Worm (Caenorhabditis elegans): ENCODE results near the gene F26G1.11.

F26G1.11 gene

DNA sequence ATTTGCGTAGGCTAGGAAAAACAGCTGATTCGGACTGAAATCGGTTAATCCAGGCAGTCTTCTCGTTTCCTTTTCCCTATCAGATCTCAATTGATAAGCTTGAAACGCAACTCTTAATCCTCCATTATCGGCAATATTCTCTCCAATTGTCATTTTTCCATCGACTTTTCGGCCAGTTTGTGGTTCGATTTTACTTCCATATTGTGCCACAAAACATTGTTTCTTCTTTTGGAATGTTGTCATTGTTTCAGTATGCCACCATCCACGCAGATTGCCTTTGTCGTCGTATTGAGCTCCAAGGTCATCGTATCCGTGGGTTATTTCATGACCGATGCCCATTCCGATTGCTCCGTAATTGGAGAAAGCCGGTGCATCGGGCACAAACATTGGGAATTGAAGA lies 1.1 kb upstream of the F26G1.11 start:
- no peak for TF ChIP-seq pha-4 (tag; optimal IDR thresholded peaks at IDR 0.05)
- no peak for TF ChIP-seq odd-2 (tag; optimal IDR thresholded peaks at IDR 0.05)
- TF ChIP-seq unc-86 (tag; optimal IDR thresholded peaks at IDR 0.05), result no peak
- no peak for TF ChIP-seq ceh-22 (tag; optimal IDR thresholded peaks at IDR 0.05)
- no peak for TF ChIP-seq eyg-1 (tag; optimal IDR thresholded peaks at IDR 0.05)
- TF ChIP-seq pat-9 (tag; optimal IDR thresholded peaks at IDR 0.05), result no peak
- TF ChIP-seq dmd-4 (tag; optimal IDR thresholded peaks at IDR 0.05; ENCODE audit: borderline replicate concordance), result no peak
- TF ChIP-seq ref-2 (tag; optimal IDR thresholded peaks at IDR 0.05), result no peak
- TF ChIP-seq ceh-14 (tag; optimal IDR thresholded peaks at IDR 0.05), result no peak

DNA sequence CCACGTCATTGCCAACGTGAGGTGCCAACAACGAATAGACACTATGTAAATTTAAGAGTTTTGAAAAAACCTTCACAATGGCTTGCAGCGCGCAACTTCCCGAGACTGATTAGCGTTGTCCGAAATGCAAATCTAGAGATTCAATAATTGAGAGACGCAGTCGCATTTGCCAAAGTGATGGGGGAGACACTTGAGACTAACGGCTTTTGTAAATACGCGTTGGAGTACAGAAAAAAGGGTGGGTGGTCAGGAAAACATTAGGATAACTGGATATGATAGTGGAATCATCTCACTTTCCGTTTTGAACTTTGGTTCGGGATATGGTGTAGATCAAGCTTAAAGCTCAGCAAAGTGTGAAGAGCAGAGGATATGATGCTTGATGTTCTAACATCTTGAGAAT lies 2.8 kb downstream of the F26G1.11 start:
- TF ChIP-seq syd-9 (tag; optimal IDR thresholded peaks at IDR 0.05), result no peak
- no peak for TF ChIP-seq fax-1 (tag; optimal IDR thresholded peaks at IDR 0.05)
- TF ChIP-seq dmd-4 (tag; optimal IDR thresholded peaks at IDR 0.05; ENCODE audit: borderline replicate concordance), result no peak
- no peak for TF ChIP-seq mec-3 (tag; optimal IDR thresholded peaks at IDR 0.05; ENCODE audit: borderline replicate concordance)
- TF ChIP-seq unc-55 (GFP tag; optimal IDR thresholded peaks at IDR 0.05), result no peak
- no peak for TF ChIP-seq sox-4 (tag; optimal IDR thresholded peaks at IDR 0.05)
- TF ChIP-seq ceh-9 (tag; optimal IDR thresholded peaks at IDR 0.05), result no peak
- no peak for TF ChIP-seq lim-6 (tag; optimal IDR thresholded peaks at IDR 0.05)
- no peak for TF ChIP-seq hlh-13 (GFP tag; optimal IDR thresholded peaks at IDR 0.05)

DNA sequence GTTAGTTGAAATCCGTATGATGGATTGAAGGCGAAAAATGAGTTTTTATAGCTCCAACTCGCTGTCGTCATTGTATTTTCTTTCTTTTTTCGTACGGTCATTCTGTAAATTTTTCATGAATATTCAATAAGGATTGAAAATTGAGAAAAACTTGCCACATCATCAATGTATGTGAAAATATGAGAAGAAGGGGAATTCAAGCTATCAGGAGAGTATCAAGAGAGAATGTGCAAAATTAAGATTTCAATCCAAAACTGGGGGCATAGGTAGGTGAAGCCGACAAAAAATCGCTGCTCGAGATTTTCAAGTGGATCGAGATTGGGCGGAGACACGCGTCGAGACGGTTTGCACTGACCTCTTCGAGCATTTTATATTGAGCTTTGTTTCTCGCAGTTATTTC lies 7.5 kb downstream of the F26G1.11 start, which contains the start of gene nep-12:
Gene nep-12 (minus strand): TSS at position 101 of the 400 bp plus-strand sequence.
- no peak for TF ChIP-seq fkh-6 (tag; optimal IDR thresholded peaks at IDR 0.05)
- TF ChIP-seq sox-2 (GFP tag; IDR thresholded peaks at IDR 0.05), result no peak
- no peak for TF ChIP-seq Y22D7AL.16 (tag; optimal IDR thresholded peaks at IDR 0.05)
- no peak for TF ChIP-seq hlh-13 (GFP tag; optimal IDR thresholded peaks at IDR 0.05)
- TF ChIP-seq ahr-1 (tag; optimal IDR thresholded peaks at IDR 0.05), result no peak
- no peak for TF ChIP-seq unc-3 (GFP tag; conservative IDR thresholded peaks at IDR 0.05)
- TF ChIP-seq unc-3 (tag; optimal IDR thresholded peaks at IDR 0.05), result no peak
- no peak for TF ChIP-seq elt-2 (tag; optimal IDR thresholded peaks at IDR 0.05)
- TF ChIP-seq ceh-9 (tag; optimal IDR thresholded peaks at IDR 0.05), result no peak
- no peak for TF ChIP-seq dve-1 (tag; optimal IDR thresholded peaks at IDR 0.05)
- TF ChIP-seq ets-4 (tag; optimal IDR thresholded peaks at IDR 0.05), result no peak
- TF ChIP-seq ceh-34 (tag; optimal IDR thresholded peaks at IDR 0.05), result no peak

DNA sequence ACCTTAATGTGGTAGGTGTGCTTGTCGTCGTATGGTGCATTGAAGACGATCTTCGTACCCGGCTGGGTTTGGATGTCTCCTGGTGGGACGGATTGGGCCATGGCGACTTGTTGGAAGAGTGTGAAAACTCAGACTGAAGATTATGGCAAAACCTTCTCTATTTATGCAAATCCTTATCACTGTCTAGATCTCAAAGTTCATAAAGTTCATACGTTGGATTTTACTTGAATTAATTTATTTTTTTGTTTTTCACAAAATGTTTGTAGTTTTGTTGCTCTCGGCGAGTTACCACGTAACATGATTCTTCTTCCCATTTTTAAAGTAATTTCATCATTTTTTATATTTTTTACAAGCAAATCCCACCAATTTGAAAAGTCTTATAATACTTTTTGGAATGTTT lies 9.2 kb downstream of the F26G1.11 start, which contains the start of gene msp-3:
Gene msp-3 (minus strand): TSS at position 101 of the 400 bp plus-strand sequence.
- no peak for TF ChIP-seq pag-3 (tag; optimal IDR thresholded peaks at IDR 0.05; ENCODE audit: borderline replicate concordance)

DNA sequence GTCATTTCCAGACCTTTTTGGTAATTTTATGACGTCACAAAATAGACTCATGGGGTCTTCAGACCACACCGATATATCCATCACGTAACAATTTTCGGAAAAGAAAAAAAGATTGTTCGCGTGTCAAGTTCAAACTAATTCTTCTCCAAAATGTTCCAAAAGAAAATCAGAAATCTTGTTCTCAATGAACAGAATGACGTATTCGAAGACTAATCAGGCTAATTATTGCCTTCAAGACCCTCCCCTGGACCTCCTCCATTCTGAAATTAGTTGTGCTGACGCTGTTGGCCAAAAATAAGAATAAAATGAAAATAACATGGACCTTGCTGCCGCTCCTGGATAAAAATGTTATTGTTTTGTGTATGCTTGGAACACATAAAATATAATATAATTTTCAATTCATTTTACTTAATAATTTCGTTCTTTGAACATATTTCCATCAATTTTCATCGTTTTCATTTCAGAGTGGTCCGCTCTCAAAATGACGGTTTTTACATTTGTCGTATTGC lies 13.0 kb downstream of the F26G1.11 start, which contains the start of gene F26G1.15:
Gene F26G1.15 (plus strand): TSS at position 459 of the 509 bp plus-strand sequence.
- TF ChIP-seq pax-1 (tag; optimal IDR thresholded peaks at IDR 0.05) (no peak), elt-4 (tag; optimal IDR thresholded peaks at IDR 0.05) (no peak), C08G9.2 (tag; optimal IDR thresholded peaks at IDR 0.05) (no peak), che-1 (tag; optimal IDR thresholded peaks at IDR 0.05) (no peak), tbx-2 (tag; optimal IDR thresholded peaks at IDR 0.05) (no peak), sdc-2 (tag; optimal IDR thresholded peaks at IDR 0.05) (no peak), pha-2 (tag; optimal IDR thresholded peaks at IDR 0.05) (no peak), nhr-11 (tag; optimal IDR thresholded peaks at IDR 0.05) (no peak), syd-9 (tag; optimal IDR thresholded peaks at IDR 0.05) (no peak), rnt-1 (tag; optimal IDR thresholded peaks at IDR 0.05) (no peak), T23F11.4 (GFP tag; optimal IDR thresholded peaks at IDR 0.05) (no peak), elt-2 (tag; optimal IDR thresholded peaks at IDR 0.05) (no peak), K02D7.2 (tag; optimal IDR thresholded peaks at IDR 0.05) (no peak), fax-1 (tag; optimal IDR thresholded peaks at IDR 0.05) (no peak), hlh-8 (tag; optimal IDR thresholded peaks at IDR 0.05) (no peak), hlh-6 (tag; optimal IDR thresholded peaks at IDR 0.05) (no peak), hlh-30 (tag; optimal IDR thresholded peaks at IDR 0.05; ENCODE audit: insufficient read depth) (no peak), eyg-1 (tag; optimal IDR thresholded peaks at IDR 0.05) (no peak), fkh-6 (tag; optimal IDR thresholded peaks at IDR 0.05) (no peak), ref-2 (tag; optimal IDR thresholded peaks at IDR 0.05) (no peak)

Measured in whole organism, late embryonic.